Worm (Caenorhabditis elegans) whole organism, L1 larva: ENCODE measurements around the gene ptr-18.

Experiments
- Y116A8C.19 ChIP-seq: sonication (generic microtip); optimal IDR thresholded peaks from 2 replicates; lab custom pipeline; 2016; ENCODE audit warnings: missing compliant biosample characterization, missing genetic modification characterization, borderline replicate concordance
- lsy-2 ChIP-seq, 2 experiments: fragments of 150-350 bp; optimal IDR thresholded peaks; 2 replicates each; lab custom pipeline; 2014; ENCODE audit warnings: missing biosample characterization in 2 of 2, missing genetic modification characterization in 2 of 2
- nhr-237 ChIP-seq: fragments of 150-350 bp; optimal IDR thresholded peaks from 2 replicates; lab custom pipeline; 2014; ENCODE audit warnings: missing biosample characterization, missing genetic modification characterization
- ztf-4 ChIP-seq: fragments of 150-350 bp; optimal IDR thresholded peaks from 2 replicates; lab custom pipeline; 2014; ENCODE audit warnings: missing biosample characterization, missing genetic modification characterization

DNA sequence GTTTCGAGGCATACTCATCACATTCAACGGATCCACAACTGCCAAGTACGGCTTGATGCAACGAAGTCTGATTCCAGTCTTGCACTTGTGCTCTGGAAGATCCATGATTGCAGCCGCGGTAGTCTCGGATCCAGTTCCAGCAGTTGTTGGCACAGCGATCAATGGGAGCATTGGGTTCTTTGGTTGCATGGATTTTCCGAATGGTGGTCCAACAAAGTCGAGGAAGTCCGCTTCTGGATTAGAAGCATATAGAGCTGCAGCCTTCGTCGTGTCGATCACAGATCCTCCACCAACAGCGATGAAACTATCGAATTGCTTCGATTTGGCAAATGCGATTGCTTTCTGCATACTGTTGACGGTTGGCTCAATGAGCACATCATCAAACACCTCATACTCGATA is 30.0 kb downstream of the ptr-18 start:
- TF ChIP-seq nhr-237 = no peak
- no peak for TF ChIP-seq Y116A8C.19
- no peak for TF ChIP-seq lsy-2 (tag; optimal IDR thresholded peaks at IDR 0.05; lab: Kevin White, UChicago)
- no peak for TF ChIP-seq ztf-4 (tag; lab: Kevin White, UChicago)
